Worm (Caenorhabditis elegans): Measurements from ENCODE around the gene rsp-4.

rsp-4 gene

DNA sequence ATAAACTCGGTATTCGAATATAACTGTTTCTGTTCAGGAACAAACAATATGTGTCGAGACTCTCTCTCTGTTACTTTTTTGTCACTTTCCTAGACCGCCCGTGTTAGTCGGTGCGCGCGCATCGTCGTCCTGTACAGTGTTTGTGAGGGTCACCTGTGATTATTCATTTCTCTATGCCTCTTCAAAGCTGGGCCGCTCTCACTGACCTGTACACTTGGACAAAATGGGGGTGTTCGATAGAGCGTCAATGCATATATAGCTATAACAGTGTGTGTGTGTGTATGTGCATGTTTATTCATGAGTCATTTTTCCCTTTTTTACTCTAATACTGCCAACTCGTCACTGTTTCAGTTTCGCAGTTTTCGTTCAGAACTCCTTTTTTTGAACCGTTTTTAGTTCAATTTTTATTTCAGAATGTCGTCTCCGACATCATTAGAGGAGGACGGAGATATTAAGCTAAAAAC lies 9.0 kb downstream of the rsp-4 start, which contains the start of gene pkc-3 (continued):
- TF ChIP-seq nhr-80 (tag; optimal IDR thresholded peaks at IDR 0.05) = peak; percentile 97

DNA sequence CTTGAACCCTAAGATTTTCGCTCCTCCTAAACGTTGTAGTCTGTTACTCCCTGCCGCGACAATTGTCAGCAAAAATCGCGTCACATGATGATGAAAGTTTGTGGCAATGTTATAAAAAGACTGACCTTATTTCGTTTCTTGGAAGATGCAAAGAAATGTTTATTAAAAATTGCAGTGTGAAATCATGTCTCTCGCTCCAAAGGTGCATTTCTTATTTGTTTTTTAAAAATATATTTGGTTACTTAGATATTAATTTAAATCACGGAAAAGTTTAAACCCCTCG lies 10.5 kb downstream of the rsp-4 start:
- no peak for TF ChIP-seq tbp1 (GFP tag; optimal IDR thresholded peaks at IDR 0.05)
- TF ChIP-seq let-607 (tag; optimal IDR thresholded peaks at IDR 0.05) = peak in 1 of 2 experiments; percentile 5
- no peak for TF ChIP-seq zim-3 (tag; optimal IDR thresholded peaks at IDR 0.05)
- TF ChIP-seq F37B4.10 (GFP tag; IDR thresholded peaks at IDR 0.05) = no peak
- TF ChIP-seq snpc-3.4 (tag; optimal IDR thresholded peaks at IDR 0.05) = no peak
- TF ChIP-seq lin-26 (GFP tag; IDR thresholded peaks at IDR 0.05) = 0 out of 2 replicates have a peak, but pooled peaks have one; percentile 29
- no peak for TF ChIP-seq madf-3 (GFP tag; IDR thresholded peaks at IDR 0.05)
- peak; percentile 16 for TF ChIP-seq nhr-80 (tag; optimal IDR thresholded peaks at IDR 0.05)
- no peak for TF ChIP-seq attf-3 (GFP tag; conservative IDR thresholded peaks at IDR 0.05)
- TF ChIP-seq F57A8.1 (GFP tag; optimal IDR thresholded peaks at IDR 0.05) = no peak

DNA sequence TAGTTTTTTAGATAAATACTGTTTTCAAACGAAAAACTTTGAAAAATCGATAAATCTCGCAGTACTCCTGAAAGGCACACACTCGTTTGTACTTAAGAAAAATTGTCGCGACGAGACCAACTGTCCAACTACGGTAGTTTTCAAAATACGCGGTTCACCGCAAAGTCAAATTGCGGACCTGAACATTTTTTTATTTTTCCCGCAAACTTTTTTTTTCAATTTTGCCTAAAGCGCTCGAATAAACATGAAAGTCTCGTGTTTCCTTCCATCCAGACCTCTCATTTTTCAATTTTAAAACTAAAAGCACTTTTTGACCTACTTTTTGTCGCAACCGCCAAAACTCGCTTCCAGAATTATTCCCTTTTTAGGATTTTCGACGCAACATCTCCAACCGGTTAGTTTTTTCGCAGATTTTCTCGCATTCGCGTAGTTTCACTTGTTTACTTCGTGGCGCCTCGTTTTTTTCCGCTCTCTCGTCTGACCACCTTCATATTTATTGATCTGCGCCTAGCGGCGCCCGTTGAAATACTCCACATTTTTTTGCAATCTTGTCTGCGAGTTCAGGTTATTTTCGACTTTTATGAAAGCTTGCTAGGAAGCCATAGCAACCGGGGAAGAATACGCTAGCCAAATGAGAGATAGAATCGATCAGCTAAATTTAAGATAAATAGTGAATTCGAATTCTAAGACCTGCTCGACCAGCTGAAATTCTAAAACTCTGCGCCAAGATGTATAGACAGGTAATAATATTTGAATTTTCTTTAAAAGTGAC lies 11.0 kb downstream of the rsp-4 start, which contains the start of gene prdx-2:
Gene prdx-2 (plus strand): TSS at position 729 of the 772 bp plus-strand sequence.
- TF ChIP-seq B0336.3 (GFP tag; IDR thresholded peaks at IDR 0.05) (peak; percentile 73), hlh-26 (GFP tag; conservative IDR thresholded peaks at IDR 0.05) (no peak), unc-130 (GFP tag; optimal IDR thresholded peaks at IDR 0.05) (peak; percentile 37), attf-5 (GFP tag; optimal IDR thresholded peaks at IDR 0.05) (no peak), pbrm-1 (GFP tag; IDR thresholded peaks at IDR 0.05) (peak; percentile 68; the same call in 1 of the 2 replicates), lsl-1 (GFP tag; optimal IDR thresholded peaks at IDR 0.05) (peak; percentile 98), somi-1 (GFP tag; optimal IDR thresholded peaks at IDR 0.05) (no peak), ekl-4 (GFP tag; IDR thresholded peaks at IDR 0.05) (peak; percentile 70; the same call in 1 of the 2 replicates), xnd-1 (tag; optimal IDR thresholded peaks at IDR 0.05) (peak; percentile 84), ets-4 (GFP tag; optimal IDR thresholded peaks at IDR 0.05) (no peak), egl-44 (GFP tag; IDR thresholded peaks at IDR 0.05) (no peak), T26A5.8 (tag; optimal IDR thresholded peaks at IDR 0.05) (no peak), F57C9.4 (tag; optimal IDR thresholded peaks at IDR 0.05) (no peak), F52B5.7 (tag; optimal IDR thresholded peaks at IDR 0.05) (no peak), rcor-1 (GFP tag; IDR thresholded peaks at IDR 0.05) (peak; percentile 67), dpff-1 (tag; optimal IDR thresholded peaks at IDR 0.05) (no peak), madf-3 (GFP tag; IDR thresholded peaks at IDR 0.05) (peak; percentile 86; the same call in 1 of the 2 replicates), lsy-27 (tag; optimal IDR thresholded peaks at IDR 0.05; ENCODE audit: borderline replicate concordance, insufficient read depth) (no peak), ceh-27 (GFP tag; optimal IDR thresholded peaks at IDR 0.05) (no peak), mel-28 (tag; optimal IDR thresholded peaks at IDR 0.05; ENCODE audit: borderline replicate concordance) (no peak), attf-3 (GFP tag; conservative IDR thresholded peaks at IDR 0.05) (no peak), Y53G8AR.9 (GFP tag; conservative IDR thresholded peaks at IDR 0.05) (no peak), B0035.1 (tag; optimal IDR thresholded peaks at IDR 0.05) (no peak), hsf-1 (GFP tag; IDR thresholded peaks at IDR 0.05) (peak; percentile 74), F37B4.10 (GFP tag; IDR thresholded peaks at IDR 0.05) (no peak), madf-10 (tag; optimal IDR thresholded peaks at IDR 0.05) (no peak), snpc-3.4 (tag; optimal IDR thresholded peaks at IDR 0.05) (peak; percentile 35), nhr-179 (tag; optimal IDR thresholded peaks at IDR 0.05) (no peak), ceh-40 (GFP tag; IDR thresholded peaks at IDR 0.05) (no peak), Y67H2A.10 (GFP tag; conservative IDR thresholded peaks at IDR 0.05) (no peak), cebp-2 (GFP tag; IDR thresholded peaks at IDR 0.05) (no peak), B0261.1 (tag; optimal IDR thresholded peaks at IDR 0.05) (no peak), zim-3 (tag; optimal IDR thresholded peaks at IDR 0.05) (no peak), chd-7 (tag; optimal IDR thresholded peaks at IDR 0.05) (no peak), snpc-4 (GFP tag; optimal IDR thresholded peaks at IDR 0.05) (no peak), snpc-4 (tag; optimal IDR thresholded peaks at IDR 0.05) (no peak), him-1 (tag; optimal IDR thresholded peaks at IDR 0.05) (peak; percentile 25), nhr-80 (tag; optimal IDR thresholded peaks at IDR 0.05) (no peak), ccch-3 (GFP tag; optimal IDR thresholded peaks at IDR 0.05) (no peak)

Data from whole organism, young adult.